Fruit fly (Drosophila melanogaster): ENCODE results near the gene CG17570.

Gene CG17570

DNA sequence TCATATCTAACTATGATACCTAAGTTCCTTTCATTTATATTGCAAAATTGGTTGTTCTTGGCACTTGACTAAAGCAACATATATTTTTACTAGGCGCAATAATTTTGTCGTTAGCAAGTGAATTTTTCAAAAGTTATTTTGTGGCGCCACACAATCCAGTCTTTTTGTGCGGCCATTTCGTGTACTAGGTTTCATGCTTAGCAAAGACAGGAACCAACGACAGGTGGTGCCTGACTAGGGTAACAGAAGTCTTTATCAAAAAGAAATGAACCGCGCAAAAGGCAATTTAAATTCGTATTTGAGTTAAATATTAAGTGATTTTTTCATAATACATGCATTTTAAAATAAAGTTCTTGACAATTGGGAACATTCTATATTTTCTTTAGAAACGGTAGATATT is 29.7 kb upstream of the CG17570 start (continued):
- TF ChIP-seq CG34224 (GFP tag; IDR thresholded peaks at IDR 0.05; ENCODE audit: partially characterized antibody) = no peak
- no peak for TF ChIP-seq Elba2 (GFP tag; optimal IDR thresholded peaks at IDR 0.05)
- TF ChIP-seq rib (GFP tag; IDR thresholded peaks at IDR 0.05) = no peak
- TF ChIP-seq sens-2 (GFP tag; IDR thresholded peaks at IDR 0.05) = no peak
- TF ChIP-seq Atf-2 (GFP tag; optimal IDR thresholded peaks at IDR 0.05) = no peak
- no peak for TF ChIP-seq tin (GFP tag; optimal IDR thresholded peaks at IDR 0.05)
- no peak for TF ChIP-seq Doc2 (GFP tag; IDR thresholded peaks at IDR 0.05)
- peak; percentile 29; the same call in 1 of the 3 replicates for TF ChIP-seq zfh1 (GFP tag; IDR thresholded peaks at IDR 0.05)
- no peak for TF ChIP-seq vfl (GFP tag; optimal IDR thresholded peaks at IDR 0.05)
- no peak for TF ChIP-seq stc (GFP tag; IDR thresholded peaks at IDR 0.05)
- TF ChIP-seq CG14014 (GFP tag; IDR thresholded peaks at IDR 0.05) = no peak
- no peak for TF ChIP-seq tap (tag; optimal IDR thresholded peaks at IDR 0.05)
- peak; percentile 2 for TF ChIP-seq NfI (GFP tag; optimal IDR thresholded peaks at IDR 0.05)
- no peak for TF ChIP-seq CG30020 (tag; optimal IDR thresholded peaks at IDR 0.05)
- TF ChIP-seq otp (GFP tag; IDR thresholded peaks at IDR 0.05) = 0 out of 3 replicates have a peak, but pooled peaks have one; percentile 31
- TF ChIP-seq CG15514 (GFP tag; optimal IDR thresholded peaks at IDR 0.05) = peak; percentile 47
- peak; percentile 74 for TF ChIP-seq Dp (GFP tag; optimal IDR thresholded peaks at IDR 0.05)
- no peak for TF ChIP-seq CG34422 (GFP tag; IDR thresholded peaks at IDR 0.05)
- TF ChIP-seq CG1603 (tag; optimal IDR thresholded peaks at IDR 0.05) = peak; percentile 57
- TF ChIP-seq ci (GFP tag; IDR thresholded peaks at IDR 0.05) = 0 out of 3 replicates have a peak, but pooled peaks have one; percentile 11
- TF ChIP-seq CG11456 (GFP tag; IDR thresholded peaks at IDR 0.05) = peak; percentile 60; the same call in 1 of the 3 replicates
- TF ChIP-seq CG17361 (GFP tag; IDR thresholded peaks at IDR 0.05) = peak; percentile 29; the same call in 1 of the 3 replicates
- TF ChIP-seq nmo (GFP tag; optimal IDR thresholded peaks at IDR 0.05) = peak; percentile 15
- TF ChIP-seq Usf (GFP tag; optimal IDR thresholded peaks at IDR 0.05) = no peak
- TF ChIP-seq al (GFP tag; IDR thresholded peaks at IDR 0.05) = no peak
- TF ChIP-seq CTCF (GFP tag; optimal IDR thresholded peaks at IDR 0.05) = peak; percentile 96
- no peak for TF ChIP-seq CG11560 (tag; IDR thresholded peaks at IDR 0.05)
- peak; percentile 48 for TF ChIP-seq gfzf (GFP tag; optimal IDR thresholded peaks at IDR 0.05)
- no peak for TF ChIP-seq E2f1 (GFP tag; IDR thresholded peaks at IDR 0.05)
- TF ChIP-seq CG13123 (GFP tag; optimal IDR thresholded peaks at IDR 0.05) = no peak
- peak; percentile 70 for TF ChIP-seq pita (GFP tag; optimal IDR thresholded peaks at IDR 0.05)
- TF ChIP-seq NFAT (GFP tag; IDR thresholded peaks at IDR 0.05) = peak; percentile 19; the same call in 1 of the 2 replicates
- peak; percentile 70; the same call in 1 of the 2 replicates for TF ChIP-seq CG42726 (GFP tag; IDR thresholded peaks at IDR 0.05; ENCODE audit: partially characterized antibody)
- no peak for TF ChIP-seq slp2 (GFP tag; optimal IDR thresholded peaks at IDR 0.05)
- TF ChIP-seq CG12104 (GFP tag; optimal IDR thresholded peaks at IDR 0.05) = no peak
- peak; percentile 10 for TF ChIP-seq Xbp1 (GFP tag; optimal IDR thresholded peaks at IDR 0.05)
- no peak; the same call in 1 of the 2 replicates for TF ChIP-seq CG11247 (GFP tag; IDR thresholded peaks at IDR 0.05)
- TF ChIP-seq CG12155 (GFP tag; optimal IDR thresholded peaks at IDR 0.05) = no peak
- peak; percentile 61 for TF ChIP-seq sens (GFP tag)
- peak; percentile 67 for TF ChIP-seq Lhr (GFP tag; optimal IDR thresholded peaks at IDR 0.05)

DNA sequence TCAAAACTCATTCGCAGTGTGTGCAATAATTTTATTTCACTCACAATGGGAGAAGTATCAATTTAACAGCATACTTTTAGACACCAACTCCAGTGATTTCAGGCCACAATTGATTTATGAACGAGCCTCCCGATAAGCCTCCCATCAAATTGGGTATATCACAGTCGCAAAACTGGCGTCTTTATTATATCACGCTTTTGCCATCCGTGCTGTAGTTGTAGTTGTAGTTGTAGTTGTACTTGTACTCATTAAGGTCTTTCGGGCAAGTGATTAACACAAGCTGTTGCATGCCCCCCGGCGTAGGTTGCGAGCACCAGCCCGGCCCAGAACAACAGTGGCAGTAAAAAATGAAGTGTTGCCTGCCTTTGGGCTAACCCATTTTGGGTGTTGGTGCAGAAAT is 26.4 kb upstream of the CG17570 start:
- TF ChIP-seq oc (tag; optimal IDR thresholded peaks at IDR 0.05) = no peak
- no peak for TF ChIP-seq CG10321 (GFP tag; IDR thresholded peaks at IDR 0.05)
- TF ChIP-seq CG8290 (GFP tag; optimal IDR thresholded peaks at IDR 0.05) = no peak
- TF ChIP-seq CG8290 (tag; optimal IDR thresholded peaks at IDR 0.05) = peak; percentile 30 to 50
- peak; percentile 58 for TF ChIP-seq CG8478 (optimal IDR thresholded peaks at IDR 0.05)
- peak; percentile 55; the same call in 1 of the 2 replicates for TF ChIP-seq CG17612 (GFP tag; IDR thresholded peaks at IDR 0.05)
- TF ChIP-seq CG8388 (GFP tag; optimal IDR thresholded peaks at IDR 0.05) = peak; percentile 3
